Worm (Caenorhabditis elegans): ENCODE results near the gene gfi-1.

DNA sequence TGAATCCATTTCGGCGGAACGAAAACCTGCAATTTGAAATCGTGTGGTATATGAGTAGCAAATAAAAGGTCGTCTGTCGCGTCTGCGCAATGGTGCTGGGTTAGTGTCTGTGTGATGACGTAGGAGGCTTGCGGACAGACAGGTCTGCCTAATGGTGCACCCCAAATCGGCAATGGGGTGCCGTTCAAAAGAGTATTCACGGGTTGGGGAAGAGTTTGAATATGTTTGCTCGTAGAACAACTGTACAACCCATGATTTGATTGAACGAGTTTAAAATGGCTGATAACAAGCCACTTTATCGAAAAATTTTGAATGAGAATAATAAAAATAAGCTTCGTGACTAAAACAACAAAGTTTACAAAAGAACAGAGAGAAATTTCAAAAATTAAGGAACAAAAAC is 26.2 kb upstream of the gfi-1 start, which contains the start of gene T05H4.11:
- TF ChIP-seq C16A3.4 (tag; optimal IDR thresholded peaks at IDR 0.05) (no peak), skn-1 (tag; optimal IDR thresholded peaks at IDR 0.05) (no peak), fkh-10 (GFP tag; optimal IDR thresholded peaks at IDR 0.05) (no peak)

Data from whole organism, L1 larva.